Worm (Caenorhabditis elegans) whole organism, midembryonic: ENCODE results near the gene B0495.9.

Experiments used
- T22C8.4 ChIP-seq: fragments of 200-800 bp; sonication (Bioruptor generic); IDR thresholded peaks from 2 replicates; pipeline ENCODE4 v1.3.6; 2022; ENCODE audit warnings: missing genetic modification characterization, missing compliant biosample characterization
- cog-1 ChIP-seq: sonication (generic microtip); optimal IDR thresholded peaks from 2 replicates; lab custom pipeline; 2016; ENCODE audit warnings: missing genetic modification characterization, missing compliant biosample characterization
- flt-1 ChIP-seq: fragments of 200-800 bp; sonication (Bioruptor generic); IDR thresholded peaks from 2 replicates; pipeline ENCODE4 v1.3.6; 2022; ENCODE audit warnings: missing genetic modification characterization, missing compliant biosample characterization
- klf-2 ChIP-seq: fragments of 200-800 bp; sonication (Bioruptor generic); conservative IDR thresholded peaks from 2 replicates; pipeline ENCODE4 v1.3.6; 2022; ENCODE audit warnings: missing genetic modification reagents, missing genetic modification characterization, missing compliant biosample characterization
- med-1 ChIP-seq: sonication (generic microtip); optimal IDR thresholded peaks from 2 replicates; lab custom pipeline; 2017; ENCODE audit warnings: missing genetic modification characterization, mild to moderate bottlenecking, missing compliant biosample characterization, antibody characterized with exemption, missing genetic modification reagents; ENCODE audit not compliant: insufficient read depth
- ref-1 ChIP-seq: fragments of 200-800 bp; sonication (Bioruptor generic); conservative IDR thresholded peaks from 2 replicates; pipeline ENCODE4 v1.3.6; 2022; ENCODE audit warnings: missing genetic modification reagents, missing genetic modification characterization, missing compliant biosample characterization
- tab-1 ChIP-seq: fragments of 200-800 bp; sonication (Bioruptor generic); IDR thresholded peaks from 2 replicates; pipeline ENCODE4 v1.3.6; 2022; ENCODE audit warnings: missing genetic modification characterization, missing compliant biosample characterization
- ztf-23 ChIP-seq: fragments of 200-800 bp; sonication (Bioruptor generic); IDR thresholded peaks from 2 replicates; pipeline ENCODE4 v1.3.6; 2022; ENCODE audit warnings: missing genetic modification reagents, missing genetic modification characterization, missing compliant biosample characterization
- ztf-29 ChIP-seq: fragments of 200-800 bp; sonication (Bioruptor generic); IDR thresholded peaks from 2 replicates; pipeline ENCODE4 v1.3.6; 2022; ENCODE audit warnings: missing genetic modification reagents, missing genetic modification characterization, missing compliant biosample characterization

DNA sequence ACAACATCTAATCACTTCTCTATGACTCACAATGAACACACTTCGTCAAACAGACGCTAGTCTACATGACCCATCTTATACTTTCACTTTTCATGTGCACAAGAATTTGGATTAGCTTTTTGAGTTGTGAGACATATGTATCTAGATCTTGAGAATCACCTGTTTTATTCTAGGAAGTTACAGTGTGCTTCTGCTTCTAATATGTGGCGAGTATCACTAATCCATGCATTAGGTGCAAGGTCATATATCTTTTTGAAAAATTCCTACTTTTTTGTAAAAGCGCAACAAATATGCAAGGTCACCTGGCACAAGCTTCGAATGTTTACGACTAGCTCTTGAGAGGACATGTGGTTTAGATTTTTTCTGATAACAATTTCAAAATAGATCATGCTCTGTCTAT lies 32.8 kb downstream of the B0495.9 start:
- no peak for TF ChIP-seq med-1
- TF ChIP-seq flt-1 (GFP tag; lab: Robert Waterston, UW): no peak
- no peak for TF ChIP-seq tab-1 (GFP tag; lab: Robert Waterston, UW)
- TF ChIP-seq ztf-23 (GFP tag; lab: Robert Waterston, UW): no peak
- no peak for TF ChIP-seq klf-2 (GFP tag; lab: Robert Waterston, UW)
- no peak for TF ChIP-seq ref-1
- no peak for TF ChIP-seq ztf-29 (GFP tag; lab: Robert Waterston, UW)
- TF ChIP-seq T22C8.4 (GFP tag; lab: Robert Waterston, UW): no peak
- no peak for TF ChIP-seq cog-1 (tag; lab: Kevin White, UChicago)
